Worm (Caenorhabditis elegans) whole organism, mixed stage, embryonic: Measurements from ENCODE around the gene D1086.2.

Experiments
- M03D4.4 ChIP-seq: sonication (generic microtip); optimal IDR thresholded peaks from 2 replicates; lab custom pipeline; 2017; ENCODE audit warnings: mild to moderate bottlenecking, missing genetic modification characterization, missing compliant biosample characterization
- blmp-1 ChIP-seq: fragments of 150-350 bp; optimal IDR thresholded peaks from 2 replicates; lab custom pipeline; 2014; ENCODE audit warnings: missing biosample characterization, missing genetic modification characterization
- ceh-39 ChIP-seq: fragments of 150-350 bp; optimal IDR thresholded peaks from 2 replicates; lab custom pipeline; 2014; ENCODE audit warnings: missing biosample characterization, missing genetic modification characterization
- ham-2 ChIP-seq: fragments of 200-800 bp; sonication (Bioruptor generic); optimal IDR thresholded peaks from 2 replicates; lab custom pipeline; 2018; ENCODE audit warnings: mild to moderate bottlenecking, missing genetic modification characterization, missing compliant biosample characterization
- lsy-2 ChIP-seq: fragments of 150-350 bp; optimal IDR thresholded peaks from 2 replicates; lab custom pipeline; 2014; ENCODE audit warnings: missing biosample characterization, missing genetic modification characterization
- mab-5 ChIP-seq: fragments of 150-350 bp; optimal IDR thresholded peaks from 2 replicates; lab custom pipeline; 2014; ENCODE audit warnings: missing biosample characterization, missing genetic modification characterization
- mep-1 ChIP-seq: fragments of 150-350 bp; optimal IDR thresholded peaks from 2 replicates; lab custom pipeline; 2017; ENCODE audit warnings: missing biosample characterization, missing genetic modification reagents, missing genetic modification characterization, inconsistent platforms
- nhr-237 ChIP-seq: fragments of 150-350 bp; optimal IDR thresholded peaks from 2 replicates; lab custom pipeline; 2014; ENCODE audit warnings: missing biosample characterization, missing genetic modification characterization
- nhr-28 ChIP-seq: fragments of 150-350 bp; optimal IDR thresholded peaks from 2 replicates; lab custom pipeline; 2014; ENCODE audit warnings: missing biosample characterization, missing genetic modification characterization
- pha-4 ChIP-seq: fragments of 150-350 bp; optimal IDR thresholded peaks from 2 replicates; lab custom pipeline; 2018; ENCODE audit warnings: missing biosample characterization, missing genetic modification reagents, missing genetic modification characterization
- snpc-4 ChIP-seq: fragments of 150-350 bp; optimal IDR thresholded peaks from 2 replicates; lab custom pipeline; 2014; ENCODE audit warnings: missing biosample characterization, missing genetic modification characterization

DNA sequence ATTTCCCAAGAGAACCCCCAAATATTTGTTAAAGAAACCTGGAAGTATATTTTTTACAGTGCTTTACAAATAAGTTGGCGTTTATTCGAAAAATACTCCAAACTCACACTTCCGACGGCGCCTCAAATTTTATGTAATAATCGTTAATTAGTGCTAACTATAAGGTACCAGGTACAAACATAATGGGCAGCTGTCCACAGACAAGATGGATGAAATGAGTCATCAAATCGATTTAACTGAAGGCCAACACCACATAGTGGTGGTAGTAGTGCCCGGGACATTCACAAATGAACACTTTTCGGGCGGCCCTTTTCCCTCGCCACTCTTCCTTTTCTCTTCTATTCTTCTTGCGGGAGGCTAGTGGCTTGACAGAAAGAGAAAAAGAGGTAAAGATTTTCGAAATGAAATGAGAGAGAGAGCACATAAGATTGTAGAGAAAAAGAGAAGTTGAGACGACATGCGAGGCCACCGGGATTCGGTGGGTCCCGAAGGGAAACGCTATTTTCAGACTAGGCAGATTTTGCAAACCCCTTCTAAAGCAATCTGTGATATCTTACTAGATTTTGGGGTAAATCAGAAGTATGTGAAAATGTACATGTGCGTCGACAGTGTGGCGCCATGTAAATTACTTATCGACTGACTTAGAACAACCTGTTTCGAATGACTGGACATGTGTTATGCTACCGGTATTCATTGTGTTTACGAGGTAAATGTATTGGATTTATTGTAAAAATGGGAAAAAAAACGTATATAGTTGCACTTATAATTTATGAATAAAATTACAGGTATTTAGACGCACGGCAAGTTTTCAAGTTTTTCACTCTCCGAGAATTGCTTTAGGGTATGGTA lies 41.0 kb upstream of the D1086.2 start:
- TF ChIP-seq mep-1 (tag; lab: Kevin White, UChicago): no peak
- no peak for TF ChIP-seq pha-4 (tag; lab: Kevin White, UChicago)
- TF ChIP-seq ceh-39 (tag; lab: Kevin White, UChicago): no peak
- TF ChIP-seq snpc-4 (tag; lab: Kevin White, UChicago): no peak
- no peak for TF ChIP-seq mab-5 (tag; lab: Kevin White, UChicago)
- no peak for TF ChIP-seq nhr-237 (tag; lab: Kevin White, UChicago)
- no peak for TF ChIP-seq lsy-2 (tag; lab: Kevin White, UChicago)
- no peak for TF ChIP-seq nhr-28 (tag; lab: Kevin White, UChicago)
- no peak for TF ChIP-seq M03D4.4 (tag; lab: Kevin White, UChicago)
- peak; percentile 6 for TF ChIP-seq ham-2 (GFP tag; lab: Kevin White, UChicago)
- TF ChIP-seq blmp-1 (tag; lab: Kevin White, UChicago): no peak
